Worm (Caenorhabditis elegans) whole organism, young adult: ENCODE data around the gene ins-15.

ENCODE experiments used
- C17E4.6 ChIP-seq: fragments of 200-800 bp; sonication (Bioruptor generic); IDR thresholded peaks from 2 replicates; pipeline ENCODE4 v1.3.6; 2022; ENCODE audit warnings: missing genetic modification reagents, missing genetic modification characterization, missing compliant biosample characterization
- lin-26 ChIP-seq: fragments of 200-800 bp; sonication (Bioruptor generic); IDR thresholded peaks from 2 replicates; pipeline ENCODE4 v1.3.6; 2022; ENCODE audit warnings: missing genetic modification reagents, missing genetic modification characterization, missing compliant biosample characterization

ce11 chrII:6781231-6781630, 36.7 kb upstream of the ins-15 start:
- no peak for TF ChIP-seq C17E4.6 (GFP tag; lab: Robert Waterston, UW)
- TF ChIP-seq lin-26: no peak
